Worm (Caenorhabditis elegans): Measurements from ENCODE around the gene mel-32.

mel-32 gene

ce11 chrIII:6420201-6420600, 22.6 kb downstream of the mel-32 start (continued):
- no peak for TF ChIP-seq swsn-7 (tag; optimal IDR thresholded peaks at IDR 0.05)
- TF ChIP-seq efl-3 (GFP tag; optimal IDR thresholded peaks at IDR 0.05): no peak
- no peak for TF ChIP-seq aha-1 (tag; optimal IDR thresholded peaks at IDR 0.05)

- TF ChIP-seq dpl-1 (GFP tag; optimal IDR thresholded peaks at IDR 0.05) (no peak), nhr-71 (tag; optimal IDR thresholded peaks at IDR 0.05) (peak; percentile 37), lin-13 (GFP tag; optimal IDR thresholded peaks at IDR 0.05) (no peak), blmp-1 (tag; optimal IDR thresholded peaks at IDR 0.05) (peak; percentile 46), egl-13 (tag; optimal IDR thresholded peaks at IDR 0.05) (no peak), unc-62 (GFP tag; optimal IDR thresholded peaks at IDR 0.05) (no peak), mdl-1 (tag; optimal IDR thresholded peaks at IDR 0.05) (no peak), tbx-2 (tag; optimal IDR thresholded peaks at IDR 0.05) (no peak), aha-1 (tag; optimal IDR thresholded peaks at IDR 0.05) (no peak), lin-14 (GFP tag; optimal IDR thresholded peaks at IDR 0.05) (peak; percentile 62), hpl-2 (GFP tag; optimal IDR thresholded peaks at IDR 0.05) (no peak), hlh-4 (tag; optimal IDR thresholded peaks at IDR 0.05) (no peak), elt-3 (tag; optimal IDR thresholded peaks at IDR 0.05) (peak in 1 of 6 experiments; percentile 18), sup-37 (GFP tag; optimal IDR thresholded peaks at IDR 0.05) (no peak), mef-2 (tag; optimal IDR thresholded peaks at IDR 0.05) (no peak), efl-1 (optimal IDR thresholded peaks at IDR 0.05) (no peak), efl-1 (GFP tag; optimal IDR thresholded peaks at IDR 0.05 in 1 of 2) (peak in 1 of 2 experiments; percentile 51), lin-39 (tag; optimal IDR thresholded peaks at IDR 0.05) (no peak), nhr-20 (tag; optimal IDR thresholded peaks at IDR 0.05) (peak; percentile 3), ceh-8 (GFP tag; optimal IDR thresholded peaks at IDR 0.05) (no peak), nhr-85 (tag) (peak; percentile 84), nhr-77 (tag; optimal IDR thresholded peaks at IDR 0.05) (no peak)
Observed at ce11 chrIII:6419409-6419944, 23.3 kb downstream of the mel-32 start, which contains the start of gene atgl-1. TSS of gene atgl-1 (minus strand) at chrIII:6419459.

ce11 chrIII:6418254-6418653, 24.5 kb downstream of the mel-32 start:
- TF ChIP-seq grh-1 (GFP tag; IDR thresholded peaks at IDR 0.05): no peak
- TF ChIP-seq blmp-1 (tag; optimal IDR thresholded peaks at IDR 0.05): no peak
- peak; percentile 75 for TF ChIP-seq nhr-85 (tag)

- TF ChIP-seq ztf-11 (tag; optimal IDR thresholded peaks at IDR 0.05) (no peak), ztf-4 (tag; optimal IDR thresholded peaks at IDR 0.05) (peak; percentile 41), efl-3 (GFP tag; optimal IDR thresholded peaks at IDR 0.05) (no peak), tbx-2 (tag; optimal IDR thresholded peaks at IDR 0.05) (peak; percentile 27), nhr-47 (tag; optimal IDR thresholded peaks at IDR 0.05) (peak; percentile 42), jun-1 (tag; optimal IDR thresholded peaks at IDR 0.05) (no peak), nhr-90 (tag; optimal IDR thresholded peaks at IDR 0.05; ENCODE audit: poor library complexity) (peak; percentile 40), unc-98 (GFP tag; IDR thresholded peaks at IDR 0.05) (no peak), aly-2 (tag; optimal IDR thresholded peaks at IDR 0.05) (peak; percentile 39), nhr-71 (tag; optimal IDR thresholded peaks at IDR 0.05) (peak; percentile 45), blmp-1 (tag; optimal IDR thresholded peaks at IDR 0.05) (no peak), nhr-84 (tag; optimal IDR thresholded peaks at IDR 0.05) (no peak), snu-23 (GFP tag; optimal IDR thresholded peaks at IDR 0.05) (peak; percentile 42), pqm-1 (tag; optimal IDR thresholded peaks at IDR 0.05) (no peak), grh-1 (GFP tag; IDR thresholded peaks at IDR 0.05) (peak; percentile 32; the same call in 1 of the 2 replicates), nhr-85 (tag) (peak; percentile 70), xbp-1 (tag; optimal IDR thresholded peaks at IDR 0.05) (no peak), dsc-1 (tag; optimal IDR thresholded peaks at IDR 0.05) (peak; percentile 7), nhr-20 (tag; optimal IDR thresholded peaks at IDR 0.05) (peak; percentile 5), ama-1 (optimal IDR thresholded peaks at IDR 0.05) (peak; percentile 38)
Observed at ce11 chrIII:6415306-6415973, 27.4 kb downstream of the mel-32 start, which contains the start of gene nas-4. TSS of gene nas-4 (minus strand) at chrIII:6415656.

Data from whole organism, L1 larva.